Worm (Caenorhabditis elegans): ENCODE data around the gene F49C12.1.

- TF ChIP-seq nhr-77 (tag; optimal IDR thresholded peaks at IDR 0.05) (peak; percentile 82), daf-12 (tag; optimal IDR thresholded peaks at IDR 0.05) (no peak), ama-1 (optimal IDR thresholded peaks at IDR 0.05) (peak; percentile 34), snpc-4 (tag; optimal IDR thresholded peaks at IDR 0.05) (no peak)
Observed at ce11 chrIV:9333007-9333406, 36.9 kb upstream of the F49C12.1 start.

Measured in whole organism, L4 larva.